Worm (Caenorhabditis elegans) whole organism, L3 larva: Measurements from ENCODE around the gene C03B1.2.

Experiments used
- ceh-82 ChIP-seq: fragments of 150-350 bp; optimal IDR thresholded peaks from 2 replicates; lab custom pipeline; 2014; ENCODE audit warnings: missing biosample characterization, missing genetic modification characterization
- daf-12 ChIP-seq: fragments of 150-350 bp; optimal IDR thresholded peaks from 2 replicates; lab custom pipeline; 2014; ENCODE audit warnings: missing biosample characterization, missing genetic modification reagents, missing genetic modification characterization
- elt-1 ChIP-seq: fragments of 150-350 bp; optimal IDR thresholded peaks from 2 replicates; lab custom pipeline; 2014; ENCODE audit warnings: missing biosample characterization, missing genetic modification characterization
- elt-3 ChIP-seq, 3 experiments: fragments of 150-350 bp in 1 of 3; sonication (generic microtip) in 2 of 3; optimal IDR thresholded peaks; 2 replicates in 2 of 3; 4 replicates in 1 of 3; lab custom pipeline; 2014 to 2017; ENCODE audit warnings: missing biosample characterization in 3 of 3, missing genetic modification characterization in 3 of 3
- eor-1 ChIP-seq, 2 experiments: fragments of 150-350 bp; optimal IDR thresholded peaks; 2 replicates each; lab custom pipeline; 2014 to 2018; ENCODE audit warnings: missing biosample characterization in 2 of 2, missing genetic modification characterization in 2 of 2
- fkh-10 ChIP-seq: sonication (generic microtip); optimal IDR thresholded peaks from 2 replicates; lab custom pipeline; 2017; ENCODE audit warnings: missing biosample characterization, missing genetic modification reagents, missing genetic modification characterization
- fkh-2 ChIP-seq: fragments of 150-350 bp; optimal IDR thresholded peaks from 2 replicates; lab custom pipeline; 2014; ENCODE audit warnings: missing biosample characterization, missing genetic modification reagents, missing genetic modification characterization
- hmg-11 ChIP-seq: sonication (generic microtip); optimal IDR thresholded peaks from 2 replicates; lab custom pipeline; 2016; ENCODE audit warnings: missing genetic modification characterization, missing compliant biosample characterization
- jun-1 ChIP-seq: fragments of 150-350 bp; optimal IDR thresholded peaks from 2 replicates; lab custom pipeline; 2014; ENCODE audit warnings: missing biosample characterization, missing genetic modification reagents, missing genetic modification characterization
- lin-39 ChIP-seq: fragments of 150-350 bp; optimal IDR thresholded peaks from 2 replicates; lab custom pipeline; 2018; ENCODE audit warnings: missing biosample characterization, missing genetic modification reagents, missing genetic modification characterization
- lsy-12 ChIP-seq: sonication (generic microtip); optimal IDR thresholded peaks from 2 replicates; lab custom pipeline; 2016; ENCODE audit warnings: mild to moderate bottlenecking, missing genetic modification characterization, missing compliant biosample characterization
- nfya-1 ChIP-seq: sonication (generic microtip); optimal IDR thresholded peaks from 2 replicates; lab custom pipeline; 2017; ENCODE audit warnings: missing genetic modification characterization, mild to moderate bottlenecking, missing compliant biosample characterization, antibody characterized with exemption, moderate library complexity; ENCODE audit not compliant: insufficient read depth
- nhr-11 ChIP-seq: fragments of 150-350 bp; optimal IDR thresholded peaks from 2 replicates; lab custom pipeline; 2014; ENCODE audit warnings: missing biosample characterization, missing genetic modification characterization
- nhr-12 ChIP-seq: fragments of 150-350 bp; optimal IDR thresholded peaks from 2 replicates; lab custom pipeline; 2014; ENCODE audit warnings: missing biosample characterization, missing genetic modification characterization
- nhr-23 ChIP-seq: fragments of 150-350 bp; optimal IDR thresholded peaks from 2 replicates; lab custom pipeline; 2014; ENCODE audit warnings: missing biosample characterization, missing genetic modification reagents, missing genetic modification characterization
- nhr-25 ChIP-seq: sonication (generic microtip); optimal IDR thresholded peaks from 2 replicates; lab custom pipeline; 2017; ENCODE audit warnings: missing biosample characterization, missing genetic modification characterization
- nhr-76 ChIP-seq: fragments of 150-350 bp; sonication (generic microtip); optimal IDR thresholded peaks from 5 replicates; lab custom pipeline; 2014; ENCODE audit warnings: missing biosample characterization, missing genetic modification characterization
- pha-4 ChIP-seq: fragments of 150-350 bp; optimal IDR thresholded peaks from 2 replicates; lab custom pipeline; 2014; ENCODE audit warnings: missing biosample characterization, missing genetic modification reagents, missing genetic modification characterization
- unc-62 ChIP-seq: fragments of 150-350 bp; sonication (generic microtip); optimal IDR thresholded peaks from 4 replicates; lab custom pipeline; 2014; ENCODE audit warnings: missing biosample characterization, missing genetic modification reagents, missing genetic modification characterization
- ztf-11 ChIP-seq: fragments of 150-350 bp; optimal IDR thresholded peaks from 2 replicates; lab custom pipeline; 2014; ENCODE audit warnings: missing biosample characterization, missing genetic modification characterization
- ztf-4 ChIP-seq: fragments of 150-350 bp; optimal IDR thresholded peaks from 2 replicates; lab custom pipeline; 2014; ENCODE audit warnings: missing biosample characterization, missing genetic modification characterization

C03B1.2 gene

DNA sequence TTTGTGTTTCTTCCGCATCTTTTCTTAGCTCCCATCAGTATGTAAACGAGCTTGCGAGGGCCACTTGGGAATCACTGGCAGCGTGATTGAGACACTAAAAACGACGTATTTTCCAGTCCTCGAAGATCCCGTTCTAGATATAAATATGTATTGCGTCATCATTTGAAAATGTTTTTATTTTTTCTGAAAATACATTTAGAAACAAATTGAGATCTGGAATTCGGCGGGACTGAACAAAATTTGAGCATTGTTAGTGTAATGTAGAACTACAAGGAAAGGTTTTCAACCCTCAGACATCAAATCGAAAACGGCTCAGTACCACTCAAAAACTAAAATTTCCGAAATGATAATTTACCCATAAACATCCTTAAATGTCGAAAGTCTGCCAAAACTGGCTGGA lies 43.8 kb downstream of the C03B1.2 start:
- no peak for TF ChIP-seq fkh-2 (tag; lab: Kevin White, UChicago)
- peak; percentile 31 for TF ChIP-seq lin-39 (tag; lab: Kevin White, UChicago)
- peak; percentile 11 for TF ChIP-seq elt-1 (tag; lab: Kevin White, UChicago)

- TF ChIP-seq hmg-11: no peak
- no peak for TF ChIP-seq nhr-76 (tag; lab: Kevin White, UChicago)
- no peak for TF ChIP-seq fkh-10 (GFP tag; lab: Kevin White, UChicago)
- TF ChIP-seq lin-39 (tag; lab: Kevin White, UChicago): no peak
- peak in 1 of 3 experiments; percentile 48 for TF ChIP-seq elt-3 (tag; optimal IDR thresholded peaks at IDR 0.05; lab: Kevin White, UChicago)
- TF ChIP-seq nhr-23 (tag; lab: Kevin White, UChicago): peak; percentile 43
- TF ChIP-seq ztf-11: no peak
- no peak for TF ChIP-seq eor-1 (tag; optimal IDR thresholded peaks at IDR 0.05; lab: Kevin White, UChicago)
- no peak for TF ChIP-seq ceh-82 (tag; lab: Kevin White, UChicago)
- peak; percentile 63 for TF ChIP-seq nhr-25
Observed at ce11 chrX:6416357-6417087, 46.7 kb downstream of the C03B1.2 start, which contains the start of gene T22E5.6. Gene T22E5.6 (minus strand): TSS chrX:6416407.

ce11 chrX:6419113-6419512 lies 49.3 kb downstream of the C03B1.2 start:
- TF ChIP-seq lsy-12: no peak
- no peak for TF ChIP-seq nhr-12 (tag; lab: Kevin White, UChicago)
- no peak for TF ChIP-seq lin-39 (tag; lab: Kevin White, UChicago)

- TF ChIP-seq unc-62: no peak
- TF ChIP-seq nhr-11: no peak
- TF ChIP-seq lsy-12: no peak
- no peak for TF ChIP-seq daf-12 (tag; lab: Kevin White, UChicago)
- no peak for TF ChIP-seq nfya-1
- no peak for TF ChIP-seq ztf-4
- TF ChIP-seq pha-4 (tag; lab: Kevin White, UChicago): no peak
- TF ChIP-seq jun-1 (tag; lab: Kevin White, UChicago): no peak
Observed at ce11 chrX:6420681-6421080, 50.9 kb downstream of the C03B1.2 start, which contains the start of gene K10C2.12. Gene K10C2.12 (minus strand): TSS chrX:6420781.
